Fruit fly (Drosophila melanogaster) whole organism, wandering third instar larva: ENCODE results near the gene CG43273.

ENCODE experiments used
- Abd-B ChIP-seq: fragments of >200 bp; optimal IDR thresholded peaks from 2 replicates; lab custom pipeline; 2017; ENCODE audit warnings: missing biosample characterization, missing genetic modification characterization
- Dfd ChIP-seq: fragments of >200 bp; optimal IDR thresholded peaks from 2 replicates; lab custom pipeline; 2017; ENCODE audit warnings: missing biosample characterization, missing genetic modification characterization
- GATAd ChIP-seq: sonication (Bioruptor generic); optimal IDR thresholded peaks from 2 replicates; lab custom pipeline; 2016; ENCODE audit warnings: missing biosample characterization, missing genetic modification characterization
- Vsx2 ChIP-seq: fragments of 200-300, 225-300 bp; sonication (Bioruptor generic); optimal IDR thresholded peaks from 2 replicates; lab custom pipeline; 2018; ENCODE audit warnings: missing biosample characterization, missing genetic modification characterization; ENCODE audit not compliant: partially characterized antibody
- br ChIP-seq: fragments of 200-800 bp; sonication (Bioruptor generic); optimal IDR thresholded peaks from 2 replicates; lab custom pipeline; 2016; ENCODE audit warnings: missing biosample characterization, missing genetic modification characterization
- lola ChIP-seq: fragments of >200 bp; optimal IDR thresholded peaks from 2 replicates; lab custom pipeline; 2017; ENCODE audit warnings: missing biosample characterization, missing genetic modification characterization
- usp ChIP-seq: fragments of >200 bp; optimal IDR thresholded peaks from 2 replicates; lab custom pipeline; 2017; ENCODE audit warnings: missing biosample characterization, missing genetic modification characterization

dm6 chr3R:24812394-24812793 is 17.7 kb upstream of the CG43273 start:
- no peak for TF ChIP-seq lola (GFP tag; lab: Kevin White, UChicago)
- no peak for TF ChIP-seq usp (GFP tag; lab: Kevin White, UChicago)
- TF ChIP-seq Abd-B, result no peak
- no peak for TF ChIP-seq br (GFP tag; lab: Kevin White, UChicago)
- no peak for TF ChIP-seq GATAd (GFP tag; lab: Kevin White, UChicago)
- no peak for TF ChIP-seq Vsx2
- no peak for TF ChIP-seq Dfd
